Worm (Caenorhabditis elegans): Measurements from ENCODE around the gene ZC190.8.

The ZC190.8 gene

ce11 chrV:8667230-8668021, 20.2 kb downstream of the ZC190.8 start (continued):
- TF ChIP-seq ztf-7 (tag; optimal IDR thresholded peaks at IDR 0.05): no peak
- no peak for TF ChIP-seq nhr-25 (tag; optimal IDR thresholded peaks at IDR 0.05; ENCODE audit: borderline replicate concordance, insufficient read depth)
- TF ChIP-seq sdz-12 (GFP tag; optimal IDR thresholded peaks at IDR 0.05): no peak
- TF ChIP-seq dve-1 (tag; optimal IDR thresholded peaks at IDR 0.05; ENCODE audit: insufficient read depth): no peak
- TF ChIP-seq F26F4.8 (GFP tag; conservative IDR thresholded peaks at IDR 0.05): no peak
- TF ChIP-seq hlh-30 (tag; optimal IDR thresholded peaks at IDR 0.05; ENCODE audit: insufficient read depth): peak; percentile 34
- no peak for TF ChIP-seq unc-130 (GFP tag; optimal IDR thresholded peaks at IDR 0.05)
- TF ChIP-seq aha-1 (tag): peak; percentile 22
- no peak for TF ChIP-seq rbr-2 (tag; optimal IDR thresholded peaks at IDR 0.05)
- no peak for TF ChIP-seq ctbp-1 (GFP tag; IDR thresholded peaks at IDR 0.05)
- TF ChIP-seq daf-8 (GFP tag; IDR thresholded peaks at IDR 0.05): no peak
- TF ChIP-seq lim-7 (GFP tag; IDR thresholded peaks at IDR 0.05): no peak
- peak in 1 of 2 experiments; percentile 39 for TF ChIP-seq daf-16 (GFP tag; optimal IDR thresholded peaks at IDR 0.05)
- TF ChIP-seq daf-16 (tag; optimal IDR thresholded peaks at IDR 0.05): no peak
- TF ChIP-seq F10B5.3 (tag; optimal IDR thresholded peaks at IDR 0.05): no peak

DNA sequence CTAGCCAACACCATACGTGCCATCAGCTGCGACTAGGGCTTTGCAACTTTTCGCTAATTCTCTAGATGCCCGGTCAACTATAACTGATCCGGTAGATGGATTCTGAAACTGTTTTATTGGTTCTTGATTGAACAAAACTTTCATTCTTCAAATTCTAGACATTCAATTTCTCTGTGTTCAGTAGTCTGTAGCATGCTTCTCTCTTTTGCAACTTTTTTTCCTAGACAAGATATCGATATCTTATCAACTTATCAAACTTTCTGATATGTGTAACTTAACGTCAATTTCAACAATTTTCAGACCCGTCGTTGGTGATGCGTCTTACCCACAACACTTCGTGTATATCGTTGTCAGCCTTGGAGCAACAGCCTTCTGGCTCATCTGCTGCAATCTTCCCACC, 21.8 kb downstream of the ZC190.8 start, which contains the start of gene ZC190.4:
TSS of gene ZC190.4 (plus strand) at position 301 of the 400 bp plus-strand sequence.
- TF ChIP-seq dmd-6 (GFP tag; IDR thresholded peaks at IDR 0.05): 0 out of 2 replicates have a peak, but pooled peaks have one; percentile 9
- no peak for TF ChIP-seq hlh-11 (tag; optimal IDR thresholded peaks at IDR 0.05)

DNA sequence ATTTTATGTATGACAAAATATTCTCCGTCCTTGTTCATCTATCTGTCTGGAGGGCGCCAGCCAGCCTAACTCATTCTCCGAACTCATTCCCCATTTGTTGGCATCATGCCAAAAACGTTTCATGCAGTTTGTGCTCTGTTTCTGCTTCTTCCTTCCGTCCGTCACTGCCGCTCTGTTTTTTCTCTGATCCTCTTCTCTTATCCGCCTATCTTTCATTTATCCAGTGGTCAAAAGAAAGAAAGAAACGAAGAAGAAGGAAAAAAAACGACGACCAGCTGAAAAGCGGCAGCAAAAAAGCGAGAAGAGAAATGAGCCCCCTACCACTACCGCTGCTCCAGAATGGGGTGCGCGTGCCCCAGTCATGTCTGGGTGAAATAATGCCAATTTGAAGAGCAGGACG, 24.6 kb downstream of the ZC190.8 start:
- TF ChIP-seq unc-62 (GFP tag; optimal IDR thresholded peaks at IDR 0.05 in 1 of 2): peak in 1 of 2 experiments; percentile 96
- no peak for TF ChIP-seq unc-62 (tag; optimal IDR thresholded peaks at IDR 0.05)
- peak; percentile 46; the same call in 1 of the 2 replicates for TF ChIP-seq hmg-1.1 (GFP tag; IDR thresholded peaks at IDR 0.05)
- TF ChIP-seq mep-1 (tag; optimal IDR thresholded peaks at IDR 0.05): peak; percentile 17
- TF ChIP-seq zip-11 (GFP tag; IDR thresholded peaks at IDR 0.05): no peak
- no peak for TF ChIP-seq Y5F2A.4 (GFP tag; optimal IDR thresholded peaks at IDR 0.05)
- TF ChIP-seq aha-1 (tag): no peak
- TF ChIP-seq mes-2 (tag; optimal IDR thresholded peaks at IDR 0.05; ENCODE audit: poor library complexity, severe bottlenecking): peak; percentile 10
- no peak for TF ChIP-seq ama-1 (optimal IDR thresholded peaks at IDR 0.05)
- TF ChIP-seq madf-9 (GFP tag; conservative IDR thresholded peaks at IDR 0.05): no peak
- peak in 1 of 2 experiments; percentile 4 for TF ChIP-seq hif-1 (tag; optimal IDR thresholded peaks at IDR 0.05)
- peak; percentile 10 for TF ChIP-seq nhr-48 (tag; optimal IDR thresholded peaks at IDR 0.05)
- TF ChIP-seq lsy-2 (tag; optimal IDR thresholded peaks at IDR 0.05): peak in 1 of 2 experiments; percentile 28
- TF ChIP-seq ceh-28 (tag; optimal IDR thresholded peaks at IDR 0.05): no peak
- peak; percentile 62 for TF ChIP-seq hlh-30 (tag; optimal IDR thresholded peaks at IDR 0.05; ENCODE audit: insufficient read depth)
- TF ChIP-seq T20F7.1 (GFP tag; optimal IDR thresholded peaks at IDR 0.05): no peak
- TF ChIP-seq egl-43 (GFP tag; IDR thresholded peaks at IDR 0.05): 0 out of 2 replicates have a peak, but pooled peaks have one; percentile 45
- peak; percentile 3 for TF ChIP-seq duxl-1 (tag; optimal IDR thresholded peaks at IDR 0.05; ENCODE audit: poor library complexity)
- peak; percentile 8 for TF ChIP-seq rbr-2 (tag; optimal IDR thresholded peaks at IDR 0.05)
- TF ChIP-seq lin-1 (GFP tag; IDR thresholded peaks at IDR 0.05): no peak
- peak; percentile 40 for TF ChIP-seq set-16 (GFP tag; IDR thresholded peaks at IDR 0.05)
- peak in 1 of 2 experiments; percentile 54 for TF ChIP-seq mdl-1 (tag; optimal IDR thresholded peaks at IDR 0.05)
- peak; percentile 45 for TF ChIP-seq hlh-11 (tag; optimal IDR thresholded peaks at IDR 0.05)
- no peak for TF ChIP-seq nhr-25 (tag; optimal IDR thresholded peaks at IDR 0.05; ENCODE audit: borderline replicate concordance, insufficient read depth)
- no peak for TF ChIP-seq ceh-32 (tag; optimal IDR thresholded peaks at IDR 0.05; ENCODE audit: poor library complexity)
